Worm (Caenorhabditis elegans) whole organism, L3 larva: ENCODE results near the gene C03B1.7.
A peak's percentile ranks its signal among the peaks of the same experiment; 100 is the strongest.
"Not testable (repeated sequence)": the region's sequence is repeated elsewhere in the genome, so short reads cannot be mapped to it uniquely, and the experiment has no call there.

ENCODE experiments used
- ZK546.5 ChIP-seq: sonication (generic microtip); optimal IDR thresholded peaks from 2 replicates; lab custom pipeline; 2017; ENCODE audit warnings: missing biosample characterization, missing genetic modification characterization
- ceh-28 ChIP-seq: fragments of 150-350 bp; optimal IDR thresholded peaks from 2 replicates; lab custom pipeline; 2014; ENCODE audit warnings: missing biosample characterization, missing genetic modification reagents, missing genetic modification characterization
- egl-27 ChIP-seq: sonication (generic microtip); optimal IDR thresholded peaks from 4 replicates; lab custom pipeline; 2017; ENCODE audit warnings: missing biosample characterization, missing genetic modification reagents, missing genetic modification characterization
- elt-2 ChIP-seq: sonication (generic microtip); optimal IDR thresholded peaks from 2 replicates; lab custom pipeline; 2016; ENCODE audit warnings: missing genetic modification reagents, mild to moderate bottlenecking, missing genetic modification characterization, missing compliant biosample characterization
- fkh-10 ChIP-seq: sonication (generic microtip); optimal IDR thresholded peaks from 2 replicates; lab custom pipeline; 2017; ENCODE audit warnings: missing biosample characterization, missing genetic modification reagents, missing genetic modification characterization
- jun-1 ChIP-seq: fragments of 150-350 bp; optimal IDR thresholded peaks from 2 replicates; lab custom pipeline; 2014; ENCODE audit warnings: missing biosample characterization, missing genetic modification reagents, missing genetic modification characterization
- lin-15B ChIP-seq: fragments of 150-350 bp; optimal IDR thresholded peaks from 2 replicates; lab custom pipeline; 2014; ENCODE audit warnings: missing biosample characterization, missing genetic modification characterization
- nhr-11 ChIP-seq: fragments of 150-350 bp; optimal IDR thresholded peaks from 2 replicates; lab custom pipeline; 2014; ENCODE audit warnings: missing biosample characterization, missing genetic modification characterization
- pha-4 ChIP-seq: fragments of 150-350 bp; optimal IDR thresholded peaks from 2 replicates; lab custom pipeline; 2014; ENCODE audit warnings: missing biosample characterization, missing genetic modification reagents, missing genetic modification characterization
- sea-2 ChIP-seq: fragments of 150-350 bp; sonication (generic microtip); optimal IDR thresholded peaks from 4 replicates; lab custom pipeline; 2014; ENCODE audit warnings: missing biosample characterization, missing genetic modification reagents, missing genetic modification characterization
- unc-39 ChIP-seq: sonication (generic microtip); optimal IDR thresholded peaks from 4 replicates; lab custom pipeline; 2017; ENCODE audit warnings: missing biosample characterization, missing genetic modification characterization
- unc-62 ChIP-seq: fragments of 150-350 bp; sonication (generic microtip); optimal IDR thresholded peaks from 4 replicates; lab custom pipeline; 2014; ENCODE audit warnings: missing biosample characterization, missing genetic modification reagents, missing genetic modification characterization
- ztf-4 ChIP-seq: fragments of 150-350 bp; optimal IDR thresholded peaks from 2 replicates; lab custom pipeline; 2014; ENCODE audit warnings: missing biosample characterization, missing genetic modification characterization

ce11 chrX:6324124-6324893 lies 17.3 kb upstream of the C03B1.7 start:
- not testable (repeated sequence) for TF ChIP-seq jun-1 (tag; lab: Kevin White, UChicago); nhr-11 (tag; lab: Kevin White, UChicago); egl-27 (tag; lab: Kevin White, UChicago); lin-15B (tag; lab: Kevin White, UChicago); pha-4 (tag; lab: Kevin White, UChicago); sea-2 (GFP tag; lab: Kevin White, UChicago); fkh-10; unc-62 (GFP tag; lab: Kevin White, UChicago); elt-2; unc-39 (tag; lab: Kevin White, UChicago); ztf-4 (tag; lab: Kevin White, UChicago); ZK546.5
- TF ChIP-seq ceh-28 (tag; lab: Kevin White, UChicago): peak; percentile 35
